Worm (Caenorhabditis elegans): ENCODE results near the gene F19C6.3.

DNA sequence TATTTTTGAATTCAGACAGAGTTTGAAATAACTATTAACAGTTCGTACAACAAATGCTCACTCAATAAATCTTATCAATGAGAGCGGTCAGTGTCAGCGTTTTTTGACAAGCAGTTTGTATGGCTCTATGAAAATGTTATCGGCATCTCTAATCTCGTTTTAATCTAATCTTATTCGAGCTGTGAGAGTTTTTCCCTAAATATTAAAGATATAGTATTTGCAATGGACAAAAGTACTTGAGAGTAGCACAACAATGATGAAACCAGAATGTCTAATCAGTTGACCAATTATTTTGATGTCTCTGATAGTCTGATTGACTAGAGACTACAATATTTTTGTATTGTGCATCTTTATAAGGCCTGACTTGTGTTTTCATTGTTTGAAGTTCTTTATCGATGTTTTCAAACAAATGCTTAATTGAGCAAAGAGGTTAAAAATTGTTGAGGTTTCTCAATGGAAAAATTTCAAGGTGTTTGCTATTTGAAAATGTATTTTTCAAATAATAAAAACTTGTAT is 23.6 kb downstream of the F19C6.3 start, which contains the start of gene F19C6.5:
- TF ChIP-seq tra-4 (tag; optimal IDR thresholded peaks at IDR 0.05) (no peak), ets-7 (tag; optimal IDR thresholded peaks at IDR 0.05) (no peak), flt-1 (GFP tag; IDR thresholded peaks at IDR 0.05) (no peak), hmg-4 (GFP tag; optimal IDR thresholded peaks at IDR 0.05) (no peak)
